Fruit fly (Drosophila melanogaster) whole organism, embryonic: ENCODE measurements around the gene Mkp3.

Source experiments
- Antp ChIP-seq: fragments of 200-800 bp; sonication (Bioruptor generic); optimal IDR thresholded peaks from 3 replicates; lab custom pipeline; 2016; ENCODE audit warnings: missing biosample characterization, missing genetic modification characterization
- CG10431 ChIP-seq: fragments of 200-800 bp; sonication (Bioruptor generic); optimal IDR thresholded peaks from 3 replicates; lab custom pipeline; 2018; ENCODE audit warnings: missing biosample characterization, mild to moderate bottlenecking, missing genetic modification characterization
- CG10543 ChIP-seq: fragments of 200-800 bp; sonication (Bioruptor generic); optimal IDR thresholded peaks from 3 replicates; lab custom pipeline; 2017; ENCODE audit warnings: missing biosample characterization, mild to moderate bottlenecking, missing genetic modification characterization, moderate library complexity
- CG11696 ChIP-seq: fragments of 200-800 bp; sonication (Bioruptor generic); IDR thresholded peaks from 2 replicates; pipeline ENCODE4 v1.3.6; 2022; ENCODE audit warnings: missing biosample characterization, missing genetic modification characterization
- CG12769 ChIP-seq: fragments of 200-800 bp; sonication (Bioruptor generic); optimal IDR thresholded peaks from 2 replicates; lab custom pipeline; 2019; ENCODE audit warnings: missing biosample characterization, mild to moderate bottlenecking, missing genetic modification characterization, moderate library complexity
- CG1529 ChIP-seq: fragments of 200-800 bp; sonication (Bioruptor generic); optimal IDR thresholded peaks from 3 replicates; lab custom pipeline; 2018; ENCODE audit warnings: missing biosample characterization, missing genetic modification characterization
- CG15514 ChIP-seq: fragments of 200-800 bp; sonication (Bioruptor generic); optimal IDR thresholded peaks from 3 replicates; lab custom pipeline; 2017; ENCODE audit warnings: missing biosample characterization, missing genetic modification characterization, mild to moderate bottlenecking, moderate library complexity, missing genetic modification reagents
- CG1647 ChIP-seq: fragments of 200-800 bp; sonication (Bioruptor generic); optimal IDR thresholded peaks from 3 replicates; lab custom pipeline; 2016; ENCODE audit warnings: missing biosample characterization, missing genetic modification characterization
- CG16779 ChIP-seq: fragments of 200-800 bp; sonication (Bioruptor generic); IDR thresholded peaks from 2 replicates; pipeline ENCODE4 v1.3.6; 2022; ENCODE audit warnings: missing biosample characterization, missing genetic modification characterization
- CG16815 ChIP-seq: fragments of 200-800 bp; sonication (Bioruptor generic); optimal IDR thresholded peaks from 3 replicates; lab custom pipeline; 2017; ENCODE audit warnings: missing biosample characterization, mild to moderate bottlenecking, missing genetic modification characterization
- CG17186 ChIP-seq: fragments of 200-800 bp; sonication (Bioruptor generic); optimal IDR thresholded peaks from 3 replicates; lab custom pipeline; 2017; ENCODE audit warnings: missing biosample characterization, missing genetic modification reagents, missing genetic modification characterization
- CG17359 ChIP-seq: fragments of 200-800 bp; sonication (Bioruptor generic); optimal IDR thresholded peaks from 3 replicates; lab custom pipeline; 2018; ENCODE audit warnings: missing biosample characterization, mild to moderate bottlenecking, missing genetic modification characterization, moderate library complexity
- CG18619 ChIP-seq: fragments of 200-800 bp; sonication (Bioruptor generic); optimal IDR thresholded peaks from 3 replicates; lab custom pipeline; 2017; ENCODE audit warnings: missing biosample characterization, mild to moderate bottlenecking, missing genetic modification characterization
- CG2202 ChIP-seq: fragments of 200-800 bp; sonication (Bioruptor generic); optimal IDR thresholded peaks from 2 replicates; lab custom pipeline; 2018; ENCODE audit warnings: missing biosample characterization, mild to moderate bottlenecking, missing genetic modification characterization
- CG31224 ChIP-seq: fragments of 200-800 bp; sonication (Bioruptor generic); IDR thresholded peaks from 2 replicates; pipeline ENCODE4 v1.3.6; 2022; ENCODE audit warnings: missing biosample characterization, missing genetic modification characterization
- CG32767 ChIP-seq: fragments of 200-800 bp; sonication (Bioruptor generic); IDR thresholded peaks from 2 replicates; pipeline ENCODE4 v1.3.6; 2022; ENCODE audit warnings: missing biosample characterization, missing genetic modification characterization
- CG3281 ChIP-seq: fragments of 200-800 bp; sonication (Bioruptor generic); optimal IDR thresholded peaks from 3 replicates; lab custom pipeline; 2017; ENCODE audit warnings: missing biosample characterization, mild to moderate bottlenecking, missing genetic modification characterization
- CG33557 ChIP-seq: fragments of 200-800 bp; sonication (Bioruptor generic); optimal IDR thresholded peaks from 2 replicates; lab custom pipeline; 2019; ENCODE audit warnings: missing biosample characterization, mild to moderate bottlenecking, missing genetic modification characterization, moderate library complexity
- CG3407 ChIP-seq: fragments of 200-800 bp; sonication (Bioruptor generic); optimal IDR thresholded peaks from 2 replicates; lab custom pipeline; 2018; ENCODE audit warnings: missing biosample characterization, mild to moderate bottlenecking, missing genetic modification characterization
- CG3847 ChIP-seq: fragments of 200-800 bp; sonication (Bioruptor generic); IDR thresholded peaks from 2 replicates; pipeline ENCODE4 v1.3.6; 2022; ENCODE audit warnings: missing biosample characterization, missing genetic modification characterization
- CG4854 ChIP-seq: fragments of 200-800 bp; sonication (Bioruptor generic); optimal IDR thresholded peaks from 2 replicates; lab custom pipeline; 2016; ENCODE audit warnings: missing biosample characterization, missing genetic modification characterization, inconsistent platforms
- CG6175 ChIP-seq: fragments of 200-800 bp; sonication (Bioruptor generic); IDR thresholded peaks from 3 replicates; pipeline ENCODE4 v1.3.6; 2022; ENCODE audit warnings: missing biosample characterization, missing genetic modification characterization
- CG6813 ChIP-seq: fragments of 200-800 bp; sonication (Bioruptor generic); optimal IDR thresholded peaks from 2 replicates; lab custom pipeline; 2017; ENCODE audit warnings: missing biosample characterization, missing genetic modification characterization, mild to moderate bottlenecking, moderate library complexity, missing genetic modification reagents
- CG7928 ChIP-seq: fragments of 200-800 bp; sonication (Bioruptor generic); optimal IDR thresholded peaks from 2 replicates; lab custom pipeline; 2017; ENCODE audit warnings: missing biosample characterization, mild to moderate bottlenecking, missing genetic modification characterization
- Gsc ChIP-seq: fragments of 200-800 bp; sonication (Bioruptor generic); IDR thresholded peaks from 2 replicates; pipeline ENCODE4 v1.3.6; 2022; ENCODE audit warnings: missing biosample characterization, missing genetic modification characterization
- H2.0 ChIP-seq: fragments of 200-800 bp; sonication (Bioruptor generic); IDR thresholded peaks from 2 replicates; pipeline ENCODE4 v1.3.6; 2022; ENCODE audit warnings: missing biosample characterization, missing genetic modification characterization
- Hr78 ChIP-seq, 2 experiments: fragments of 200-800 bp in 1 of 2; fragments of >200 bp in 1 of 2; sonication (Bioruptor generic) in 1 of 2; optimal IDR thresholded peaks; 2 replicates each; lab custom pipeline; 2017 to 2019; ENCODE audit warnings: missing biosample characterization in 2 of 2, missing genetic modification characterization in 2 of 2, mild to moderate bottlenecking in 1 of 2, moderate library complexity in 1 of 2
- MTF-1 ChIP-seq: fragments of 200-800 bp; sonication (Bioruptor generic); optimal IDR thresholded peaks from 2 replicates; lab custom pipeline; 2018; ENCODE audit warnings: missing biosample characterization, mild to moderate bottlenecking, missing genetic modification characterization, borderline replicate concordance
- NK7.1 ChIP-seq: fragments of 200-800 bp; sonication (Bioruptor generic); optimal IDR thresholded peaks from 3 replicates; lab custom pipeline; 2016; ENCODE audit warnings: missing biosample characterization, missing genetic modification characterization
- Sin3A ChIP-seq: fragments of >200 bp; optimal IDR thresholded peaks from 2 replicates; lab custom pipeline; 2018
- Sry-β ChIP-seq: fragments of 200-800 bp; sonication (Bioruptor generic); optimal IDR thresholded peaks from 2 replicates; lab custom pipeline; 2018; ENCODE audit warnings: missing biosample characterization, mild to moderate bottlenecking, missing genetic modification characterization, moderate library complexity
- YL-1 ChIP-seq: fragments of 200-800 bp; sonication (Bioruptor generic); optimal IDR thresholded peaks from 3 replicates; lab custom pipeline; 2017; ENCODE audit warnings: missing biosample characterization, mild to moderate bottlenecking, missing genetic modification characterization
- abd-A ChIP-seq: fragments of 200-800 bp; sonication (Bioruptor generic); optimal IDR thresholded peaks from 3 replicates; lab custom pipeline; 2019; ENCODE audit warnings: missing biosample characterization, mild to moderate bottlenecking, missing genetic modification characterization, moderate library complexity
- amos ChIP-seq: fragments of 200-800 bp; sonication (Bioruptor generic); IDR thresholded peaks from 2 replicates; pipeline ENCODE4 v1.3.6; 2022; ENCODE audit warnings: missing biosample characterization, missing genetic modification characterization; ENCODE audit not compliant: partially characterized antibody
- eyg ChIP-seq: fragments of 200-800 bp; sonication (Bioruptor generic); optimal IDR thresholded peaks from 3 replicates; lab custom pipeline; 2016; ENCODE audit warnings: missing biosample characterization, missing genetic modification characterization
- her ChIP-seq: fragments of 200-800 bp; sonication (Bioruptor generic); optimal IDR thresholded peaks from 2 replicates; lab custom pipeline; 2016; ENCODE audit warnings: missing biosample characterization, missing genetic modification characterization
- kah ChIP-seq: fragments of 200-800 bp; sonication (Bioruptor generic); optimal IDR thresholded peaks from 2 replicates; lab custom pipeline; 2018; ENCODE audit warnings: missing biosample characterization, mild to moderate bottlenecking, missing genetic modification characterization
- kni ChIP-seq: fragments of 200-800 bp; sonication (Bioruptor generic); optimal IDR thresholded peaks from 3 replicates; lab custom pipeline; 2017; ENCODE audit warnings: mild to moderate bottlenecking, missing biosample characterization, missing genetic modification reagents, missing genetic modification characterization
- pan ChIP-seq, 4 experiments: fragments of >200 bp in 3 of 4; fragments of 200-800 bp in 1 of 4; sonication (Bioruptor generic) in 1 of 4; optimal IDR thresholded peaks in 3 of 4; IDR thresholded peaks in 1 of 4; 2 replicates each; pipeline versions ENCODE4 v1.3.6 to Lab custom; 2017 to 2022; ENCODE audit warnings: missing biosample characterization in 2 of 4, missing genetic modification characterization in 2 of 4, mixed read lengths in 1 of 4
- pnt ChIP-seq: fragments of 200-800 bp; sonication (Bioruptor generic); optimal IDR thresholded peaks from 3 replicates; lab custom pipeline; 2016; ENCODE audit warnings: missing biosample characterization, missing genetic modification characterization
- run ChIP-seq: fragments of 200-800 bp; sonication (Bioruptor generic); optimal IDR thresholded peaks from 3 replicates; lab custom pipeline; 2018; ENCODE audit warnings: missing biosample characterization, mild to moderate bottlenecking, missing genetic modification characterization
- slbo ChIP-seq: fragments of 200-800 bp; sonication (Bioruptor generic); IDR thresholded peaks from 2 replicates; pipeline ENCODE4 v1.3.6; 2022; ENCODE audit warnings: missing biosample characterization, missing genetic modification characterization
- sob ChIP-seq: fragments of 200-800 bp; sonication (Bioruptor generic); IDR thresholded peaks from 2 replicates; pipeline ENCODE4 v1.3.6; 2022; ENCODE audit warnings: missing biosample characterization, missing genetic modification characterization
- tll ChIP-seq, 2 experiments: fragments of 200-800 bp in 1 of 2; fragments of >200 bp in 1 of 2; sonication (Bioruptor generic) in 1 of 2; optimal IDR thresholded peaks; 2 replicates each; lab custom pipeline; 2017 to 2019; ENCODE audit warnings: missing biosample characterization in 2 of 2, missing genetic modification characterization in 2 of 2, mild to moderate bottlenecking in 1 of 2, moderate library complexity in 1 of 2
- tna ChIP-seq: fragments of 200-800 bp; sonication (Bioruptor generic); IDR thresholded peaks from 2 replicates; pipeline ENCODE4 v1.3.6; 2022; ENCODE audit warnings: missing biosample characterization, missing genetic modification characterization; ENCODE audit not compliant: partially characterized antibody
- unpg ChIP-seq: fragments of 200-800 bp; sonication (Bioruptor generic); optimal IDR thresholded peaks from 3 replicates; lab custom pipeline; 2018; ENCODE audit warnings: missing biosample characterization, mild to moderate bottlenecking, missing genetic modification characterization, moderate library complexity
- vvl ChIP-seq: fragments of 200-800 bp; sonication (Bioruptor generic); IDR thresholded peaks from 2 replicates; pipeline ENCODE4 v1.3.6; 2022; ENCODE audit warnings: missing biosample characterization, missing genetic modification characterization
- wek ChIP-seq: fragments of 200-800 bp; sonication (Bioruptor generic); optimal IDR thresholded peaks from 3 replicates; lab custom pipeline; 2018; ENCODE audit warnings: missing biosample characterization, mild to moderate bottlenecking, missing genetic modification characterization, moderate library complexity
- wor ChIP-seq: fragments of 200-800 bp; sonication (Bioruptor generic); IDR thresholded peaks from 2 replicates; pipeline ENCODE4 v1.3.6; 2022; ENCODE audit warnings: missing biosample characterization, missing genetic modification characterization

Gene Mkp3

DNA sequence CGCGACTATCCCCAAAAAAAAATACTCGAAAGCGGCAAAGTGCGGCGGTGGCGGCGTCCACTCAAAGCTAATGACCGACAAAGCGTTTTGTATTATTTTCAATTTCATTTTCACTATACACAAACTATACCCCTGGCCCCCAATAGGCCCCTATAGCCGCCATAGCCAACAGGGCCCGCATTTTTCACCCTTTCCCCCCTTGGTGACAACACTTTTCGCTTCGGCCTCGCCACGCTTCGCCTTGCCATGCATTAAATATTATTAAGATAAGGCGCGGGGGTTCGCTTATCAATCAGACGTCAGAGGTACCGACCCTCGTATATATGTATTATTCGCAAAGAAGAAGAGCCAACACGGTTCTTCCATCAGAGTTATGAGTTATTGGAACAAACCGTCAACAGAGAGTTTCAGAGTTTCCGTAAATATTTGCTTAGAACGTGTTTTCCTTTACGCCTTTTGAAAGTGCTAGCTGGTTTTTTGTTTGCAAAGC is 46.0 kb downstream of the Mkp3 start (continued):
- TF ChIP-seq CG1529 (GFP tag; lab: Kevin White, UChicago) (peak; percentile 18), unpg (peak; percentile 33), amos (peak; percentile 15; the same call in 1 of the 2 replicates), kah (GFP tag; lab: Kevin White, UChicago) (no peak), CG3407 (GFP tag; lab: Kevin White, UChicago) (peak; percentile 30), CG3281 (peak; percentile 50), CG4854 (GFP tag; lab: Kevin White, UChicago) (no peak), CG2202 (tag; lab: Kevin White, UChicago) (peak; percentile 60), CG32767 (GFP tag; lab: Robert Waterston, UW) (no peak), CG17186 (GFP tag; lab: Kevin White, UChicago) (no peak), H2.0 (GFP tag; lab: Robert Waterston, UW) (no peak), CG16815 (no peak), CG15514 (peak; percentile 18), CG3847 (GFP tag; lab: Robert Waterston, UW) (peak; percentile 12; the same call in 1 of the 2 replicates), vvl (GFP tag; lab: Robert Waterston, UW) (peak; percentile 42; the same call in 1 of the 2 replicates), CG6175 (GFP tag; lab: Robert Waterston, UW) (peak; percentile 90; the same call in 2 of the 3 replicates), CG12769 (peak; percentile 72), tll (GFP tag; optimal IDR thresholded peaks at IDR 0.05; lab: Kevin White, UChicago) (no peak), CG1647 (GFP tag; lab: Kevin White, UChicago) (no peak), MTF-1 (GFP tag; lab: Kevin White, UChicago) (peak; percentile 41), slbo (GFP tag; lab: Robert Waterston, UW) (0 out of 2 replicates have a peak, but pooled peaks have one; percentile 18), Gsc (GFP tag; lab: Robert Waterston, UW) (no peak), Antp (no peak), CG16779 (GFP tag; lab: Robert Waterston, UW) (no peak), Hr78 (GFP tag; optimal IDR thresholded peaks at IDR 0.05; lab: Kevin White, UChicago) (peak in 1 of 2 experiments; percentile 67), CG10431 (peak; percentile 60), Sin3A (lab: Kevin White, UChicago) (no peak), her (GFP tag; lab: Kevin White, UChicago) (no peak), CG33557 (GFP tag; lab: Kevin White, UChicago) (peak; percentile 66), NK7.1 (GFP tag; lab: Kevin White, UChicago) (no peak), CG6813 (GFP tag; lab: Kevin White, UChicago) (peak; percentile 71), pan (optimal IDR thresholded peaks at IDR 0.05; lab: Kevin White, UChicago) (no peak), pan (GFP tag; optimal IDR thresholded peaks at IDR 0.05 in 1 of 2, IDR thresholded peaks at IDR 0.05 in 1 of 2) (peak in 1 of 2 experiments; percentile 84), eyg (GFP tag; lab: Kevin White, UChicago) (no peak), Sry-β (GFP tag; lab: Kevin White, UChicago) (no peak), run (no peak), abd-A (tag; lab: Kevin White, UChicago) (no peak), tna (GFP tag; lab: Robert Waterston, UW) (no peak), CG17359 (tag; lab: Kevin White, UChicago) (peak; percentile 19), YL-1 (peak; percentile 13), CG31224 (GFP tag; lab: Robert Waterston, UW) (no peak), CG7928 (GFP tag; lab: Kevin White, UChicago) (no peak), wek (GFP tag; lab: Kevin White, UChicago) (peak; percentile 30), CG18619 (peak; percentile 25), CG10543 (GFP tag; lab: Kevin White, UChicago) (peak; percentile 86), pnt (GFP tag; lab: Kevin White, UChicago) (no peak), sob (GFP tag; lab: Robert Waterston, UW) (peak; percentile 53; the same call in 1 of the 2 replicates), kni (GFP tag; lab: Kevin White, UChicago) (no peak), wor (GFP tag; lab: Robert Waterston, UW) (no peak), CG11696 (GFP tag; lab: Robert Waterston, UW) (no peak)
